Worm (Caenorhabditis elegans): Measurements from ENCODE around the gene E04F6.9.

DNA sequence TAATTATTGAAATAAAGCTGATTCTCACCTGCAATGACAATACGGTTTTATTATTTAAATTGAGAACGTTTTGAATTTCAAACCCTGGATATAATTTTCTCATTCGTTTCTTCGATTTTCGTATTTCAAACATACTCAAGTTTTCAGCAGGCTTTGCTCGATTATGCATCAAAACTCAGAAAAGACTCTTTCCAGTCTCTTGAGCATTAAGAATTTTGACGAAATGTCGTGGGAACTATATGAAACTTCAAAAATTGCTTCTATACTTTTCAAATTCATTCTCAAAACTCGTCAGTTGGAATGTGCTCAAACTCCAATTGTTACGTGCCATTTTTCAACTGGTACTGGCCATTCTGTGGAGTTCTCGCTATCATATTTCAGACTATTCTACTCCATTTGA lies 6.6 kb downstream of the E04F6.9 start, which contains the start of gene srd-59:
- no peak for TF ChIP-seq ztf-4 (tag; optimal IDR thresholded peaks at IDR 0.05)
- TF ChIP-seq ztf-11 (tag; optimal IDR thresholded peaks at IDR 0.05) = no peak
- TF ChIP-seq R02D3.7 (tag; optimal IDR thresholded peaks at IDR 0.05) = no peak
- TF ChIP-seq snpc-4 (tag; optimal IDR thresholded peaks at IDR 0.05) = no peak
- no peak for TF ChIP-seq Y55F3AM.14 (GFP tag; optimal IDR thresholded peaks at IDR 0.05)
- no peak for TF ChIP-seq ceh-82 (tag; optimal IDR thresholded peaks at IDR 0.05)
- TF ChIP-seq fos-1 (tag; optimal IDR thresholded peaks at IDR 0.05) = no peak
- no peak for TF ChIP-seq elt-3 (tag; optimal IDR thresholded peaks at IDR 0.05)
- no peak for TF ChIP-seq nhr-25 (tag; optimal IDR thresholded peaks at IDR 0.05)
- TF ChIP-seq unc-62 (GFP tag; optimal IDR thresholded peaks at IDR 0.05) = no peak
- no peak for TF ChIP-seq nhr-237 (tag; optimal IDR thresholded peaks at IDR 0.05)
- no peak for TF ChIP-seq lin-13 (GFP tag; optimal IDR thresholded peaks at IDR 0.05)
- TF ChIP-seq ztf-1 (GFP tag; conservative IDR thresholded peaks at IDR 0.05) = no peak
